Worm (Caenorhabditis elegans): Measurements from ENCODE around the gene K03B8.14.

DNA sequence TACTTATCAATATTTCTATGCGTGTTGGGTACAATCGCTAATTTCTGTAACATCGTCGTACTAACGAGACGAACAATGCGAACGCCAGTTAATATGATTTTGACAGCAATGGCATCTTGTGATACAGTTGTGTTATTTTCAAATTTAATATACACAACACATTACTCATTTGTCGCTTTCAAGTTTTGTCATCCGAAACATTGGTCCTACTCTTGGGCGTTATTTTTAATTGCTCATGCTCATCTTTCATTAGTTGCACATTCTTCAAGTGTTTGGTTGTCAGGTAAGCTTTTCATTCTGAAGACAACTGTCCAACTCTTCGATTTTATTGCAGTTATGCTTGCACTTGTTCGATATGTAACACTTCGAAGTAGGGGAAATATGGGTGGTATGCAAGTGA lies 48.9 kb downstream of the K03B8.14 start:
- TF ChIP-seq grh-1 (GFP tag; IDR thresholded peaks at IDR 0.05) (no peak), zag-1 (tag; optimal IDR thresholded peaks at IDR 0.05) (no peak), nhr-12 (tag; optimal IDR thresholded peaks at IDR 0.05) (no peak), dpl-1 (GFP tag; optimal IDR thresholded peaks at IDR 0.05) (no peak), ztf-4 (tag; optimal IDR thresholded peaks at IDR 0.05) (no peak), fos-1 (tag; optimal IDR thresholded peaks at IDR 0.05) (no peak), snpc-4 (tag; optimal IDR thresholded peaks at IDR 0.05) (no peak), lin-35 (GFP tag; optimal IDR thresholded peaks at IDR 0.05) (no peak), lin-15B (tag; optimal IDR thresholded peaks at IDR 0.05) (no peak), aly-2 (tag; optimal IDR thresholded peaks at IDR 0.05) (no peak), egl-13 (tag; optimal IDR thresholded peaks at IDR 0.05) (no peak), dsc-1 (tag; optimal IDR thresholded peaks at IDR 0.05) (no peak), nhr-76 (tag; optimal IDR thresholded peaks at IDR 0.05) (no peak)
